Worm (Caenorhabditis elegans) whole organism, young adult: ENCODE results near the gene C33F10.8.
"Not testable (repeated sequence)": the region's sequence is repeated elsewhere in the genome, so short reads cannot be mapped to it uniquely, and the experiment has no call there.

Source experiments
- B0336.3 ChIP-seq: fragments of 200-800 bp; sonication (Bioruptor generic); IDR thresholded peaks from 2 replicates; pipeline ENCODE4 v1.3.6; 2022; ENCODE audit warnings: missing genetic modification characterization, missing compliant biosample characterization
- D2030.7 ChIP-seq: fragments of 200-800 bp; sonication (Bioruptor generic); IDR thresholded peaks from 2 replicates; pipeline ENCODE4 v1.3.6; 2022; ENCODE audit warnings: missing genetic modification reagents, missing genetic modification characterization, missing compliant biosample characterization
- F39B2.1 ChIP-seq: fragments of 200-800 bp; sonication (Bioruptor generic); IDR thresholded peaks from 2 replicates; pipeline ENCODE4 v1.3.6; 2022; ENCODE audit warnings: missing genetic modification reagents, missing genetic modification characterization, missing compliant biosample characterization
- Y53F4B.3 ChIP-seq: fragments of 200-800 bp; sonication (Bioruptor generic); IDR thresholded peaks from 2 replicates; pipeline ENCODE4 v1.3.6; 2022; ENCODE audit warnings: missing genetic modification reagents, missing genetic modification characterization, missing compliant biosample characterization
- Y79H2A.3 ChIP-seq: fragments of 200-800 bp; sonication (Bioruptor generic); conservative IDR thresholded peaks from 2 replicates; pipeline ENCODE4 v1.3.6; 2022; ENCODE audit warnings: missing genetic modification reagents, missing genetic modification characterization, missing compliant biosample characterization
- Y95B8A.8 ChIP-seq: fragments of 200-800 bp; sonication (Bioruptor generic); IDR thresholded peaks from 2 replicates; pipeline ENCODE4 v1.3.6; 2022; ENCODE audit warnings: missing genetic modification reagents, missing genetic modification characterization, missing compliant biosample characterization
- akir-1 ChIP-seq: fragments of 200-800 bp; sonication (Bioruptor generic); optimal IDR thresholded peaks from 2 replicates; lab custom pipeline; 2018; ENCODE audit warnings: mild to moderate bottlenecking, missing genetic modification characterization, moderate library complexity, missing compliant biosample characterization
- aptf-3 ChIP-seq: fragments of 200-800 bp; sonication (Bioruptor generic); IDR thresholded peaks from 2 replicates; pipeline ENCODE4 v1.3.6; 2022; ENCODE audit warnings: missing genetic modification characterization, missing compliant biosample characterization
- atf-7 ChIP-seq: sonication (generic microtip); optimal IDR thresholded peaks from 2 replicates; lab custom pipeline; 2017; ENCODE audit warnings: mild to moderate bottlenecking, missing genetic modification characterization, missing compliant biosample characterization
- bed-1 ChIP-seq: fragments of 200-800 bp; sonication (Bioruptor generic); IDR thresholded peaks from 2 replicates; pipeline ENCODE4 v1.3.6; 2022; ENCODE audit warnings: missing genetic modification reagents, missing genetic modification characterization, missing compliant biosample characterization
- bed-2 ChIP-seq: fragments of 200-800 bp; sonication (Bioruptor generic); IDR thresholded peaks from 2 replicates; pipeline ENCODE4 v1.3.6; 2022; ENCODE audit warnings: missing genetic modification reagents, missing genetic modification characterization, missing compliant biosample characterization
- ccch-3 ChIP-seq: fragments of 200-800 bp; sonication (Bioruptor generic); optimal IDR thresholded peaks from 2 replicates; lab custom pipeline; 2018; ENCODE audit warnings: mild to moderate bottlenecking, missing genetic modification characterization, missing compliant biosample characterization
- cebp-2 ChIP-seq: fragments of 200-800 bp; sonication (Bioruptor generic); IDR thresholded peaks from 2 replicates; pipeline ENCODE4 v1.3.6; 2022; ENCODE audit warnings: missing genetic modification characterization, missing compliant biosample characterization
- ceh-58 ChIP-seq: fragments of 200-800 bp; sonication (Bioruptor generic); IDR thresholded peaks from 2 replicates; pipeline ENCODE4 v1.3.6; 2022; ENCODE audit warnings: missing genetic modification characterization, missing compliant biosample characterization
- ceh-79 ChIP-seq: sonication (generic microtip); optimal IDR thresholded peaks from 2 replicates; lab custom pipeline; 2017; ENCODE audit warnings: mild to moderate bottlenecking, missing genetic modification characterization, missing compliant biosample characterization
- ceh-91 ChIP-seq: fragments of 200-800 bp; sonication (Bioruptor generic); IDR thresholded peaks from 2 replicates; pipeline ENCODE4 v1.3.6; 2022; ENCODE audit warnings: missing genetic modification reagents, missing genetic modification characterization, missing compliant biosample characterization
- chd-7 ChIP-seq: sonication (generic microtip); optimal IDR thresholded peaks from 2 replicates; lab custom pipeline; 2016; ENCODE audit warnings: mild to moderate bottlenecking, missing genetic modification characterization, moderate library complexity, missing compliant biosample characterization
- dox-1 ChIP-seq: fragments of 200-800 bp; sonication (Bioruptor generic); IDR thresholded peaks from 2 replicates; pipeline ENCODE4 v1.3.6; 2022; ENCODE audit warnings: missing genetic modification reagents, missing genetic modification characterization, missing compliant biosample characterization
- dpff-1 ChIP-seq: sonication (generic microtip); optimal IDR thresholded peaks from 2 replicates; lab custom pipeline; 2017; ENCODE audit warnings: mild to moderate bottlenecking, missing genetic modification characterization, missing compliant biosample characterization
- egrh-3 ChIP-seq: fragments of 200-800 bp; sonication (Bioruptor generic); IDR thresholded peaks from 2 replicates; pipeline ENCODE4 v1.3.6; 2022; ENCODE audit warnings: missing genetic modification reagents, missing genetic modification characterization, missing compliant biosample characterization
- hlh-26 ChIP-seq: fragments of 200-800 bp; sonication (Bioruptor generic); conservative IDR thresholded peaks from 2 replicates; pipeline ENCODE4 v1.3.6; 2022; ENCODE audit warnings: missing genetic modification reagents, missing genetic modification characterization, missing compliant biosample characterization
- hmg-20 ChIP-seq: fragments of 200-800 bp; sonication (Bioruptor generic); IDR thresholded peaks from 2 replicates; pipeline ENCODE4 v1.3.6; 2022; ENCODE audit warnings: missing genetic modification reagents, missing genetic modification characterization, missing compliant biosample characterization
- lin-26 ChIP-seq: fragments of 200-800 bp; sonication (Bioruptor generic); IDR thresholded peaks from 2 replicates; pipeline ENCODE4 v1.3.6; 2022; ENCODE audit warnings: missing genetic modification reagents, missing genetic modification characterization, missing compliant biosample characterization
- lsl-1 ChIP-seq: fragments of 200-800 bp; sonication (Bioruptor generic); optimal IDR thresholded peaks from 2 replicates; lab custom pipeline; 2018; ENCODE audit warnings: mild to moderate bottlenecking, missing genetic modification characterization, moderate library complexity, missing compliant biosample characterization
- madf-3 ChIP-seq: fragments of 200-800 bp; sonication (Bioruptor generic); IDR thresholded peaks from 2 replicates; pipeline ENCODE4 v1.3.6; 2022; ENCODE audit warnings: missing genetic modification reagents, missing genetic modification characterization, missing compliant biosample characterization
- madf-6 ChIP-seq: fragments of 200-800 bp; sonication (Bioruptor generic); IDR thresholded peaks from 2 replicates; pipeline ENCODE4 v1.3.6; 2022; ENCODE audit warnings: missing genetic modification reagents, missing genetic modification characterization, missing compliant biosample characterization
- madf-8 ChIP-seq: fragments of 200-800 bp; sonication (Bioruptor generic); conservative IDR thresholded peaks from 2 replicates; pipeline ENCODE4 v1.3.6; 2022; ENCODE audit warnings: missing genetic modification reagents, missing genetic modification characterization, missing compliant biosample characterization
- mxl-1 ChIP-seq: sonication (generic microtip); optimal IDR thresholded peaks from 2 replicates; lab custom pipeline; 2016; ENCODE audit warnings: missing genetic modification characterization, missing compliant biosample characterization
- nhr-27 ChIP-seq: fragments of 200-800 bp; sonication (Bioruptor generic); optimal IDR thresholded peaks from 2 replicates; lab custom pipeline; 2018; ENCODE audit warnings: mild to moderate bottlenecking, missing genetic modification characterization, moderate library complexity, missing compliant biosample characterization
- rec-8 ChIP-seq, 2 experiments: sonication (generic microtip); optimal IDR thresholded peaks; 2 replicates each; lab custom pipeline; 2016; ENCODE audit warnings: mild to moderate bottlenecking in 2 of 2, missing genetic modification characterization in 2 of 2, missing genetic modification reagents in 2 of 2, missing genotype in 2 of 2, missing biosample characterization in 1 of 2, missing compliant biosample characterization in 1 of 2, moderate library complexity in 1 of 2
- snpc-1.1 ChIP-seq: sonication (generic microtip); optimal IDR thresholded peaks from 2 replicates; lab custom pipeline; 2017; ENCODE audit warnings: missing genetic modification characterization, mild to moderate bottlenecking, missing compliant biosample characterization, antibody characterized with exemption, moderate library complexity, missing genotype, missing genetic modification reagents; ENCODE audit not compliant: insufficient read depth
- snpc-3.4 ChIP-seq: sonication (generic microtip); optimal IDR thresholded peaks from 2 replicates; lab custom pipeline; 2017; ENCODE audit warnings: missing genetic modification characterization, mild to moderate bottlenecking, missing compliant biosample characterization, antibody characterized with exemption, moderate library complexity, missing genotype, missing genetic modification reagents
- tlf-1 ChIP-seq: fragments of 200-800 bp; sonication (Bioruptor generic); optimal IDR thresholded peaks from 2 replicates; lab custom pipeline; 2018; ENCODE audit warnings: mild to moderate bottlenecking, missing genetic modification characterization, missing compliant biosample characterization
- zfh-2 ChIP-seq: fragments of 200-800 bp; sonication (Bioruptor generic); conservative IDR thresholded peaks from 2 replicates; pipeline ENCODE4 v1.3.6; 2022; ENCODE audit warnings: missing genetic modification reagents, missing genetic modification characterization, missing compliant biosample characterization
- zim-3 ChIP-seq: sonication (generic microtip); optimal IDR thresholded peaks from 2 replicates; lab custom pipeline; 2017; ENCODE audit warnings: mild to moderate bottlenecking, missing genetic modification characterization, moderate library complexity, missing compliant biosample characterization
- ztf-22 ChIP-seq: fragments of 200-800 bp; sonication (Bioruptor generic); optimal IDR thresholded peaks from 2 replicates; lab custom pipeline; 2018; ENCODE audit warnings: mild to moderate bottlenecking, missing genetic modification characterization, moderate library complexity, missing compliant biosample characterization
- ztf-25 ChIP-seq: fragments of 200-800 bp; sonication (Bioruptor generic); IDR thresholded peaks from 2 replicates; pipeline ENCODE4 v1.3.6; 2022; ENCODE audit warnings: missing genetic modification reagents, missing genetic modification characterization, missing compliant biosample characterization
- ztf-26 ChIP-seq: sonication (generic microtip); optimal IDR thresholded peaks from 2 replicates; lab custom pipeline; 2017; ENCODE audit warnings: missing genetic modification characterization, missing compliant biosample characterization
- ztf-3 ChIP-seq: fragments of 200-800 bp; sonication (Bioruptor generic); optimal IDR thresholded peaks from 2 replicates; lab custom pipeline; 2018; ENCODE audit warnings: mild to moderate bottlenecking, missing genetic modification characterization, missing compliant biosample characterization
- ztf-6 ChIP-seq: fragments of 200-800 bp; sonication (Bioruptor generic); IDR thresholded peaks from 2 replicates; pipeline ENCODE4 v1.3.6; 2022; ENCODE audit warnings: missing genetic modification reagents, missing genetic modification characterization, missing compliant biosample characterization

The C33F10.8 gene

ce11 chrII:4825133-4825532 is at the start of gene C33F10.8, which contains the start of gene msp-40:
Gene C33F10.8, minus strand, starts transcription at chrII:4825233.
Gene msp-40, plus strand, starts transcription at chrII:4825414.
- TF ChIP-seq ceh-58 (GFP tag; lab: Robert Waterston, UW); zim-3 (tag; lab: Kevin White, UChicago); ztf-6: not testable (repeated sequence)

ce11 chrII:4874335-4874861 is 49.4 kb upstream of the C33F10.8 start, which contains the start of gene F11G11.15:
Gene F11G11.15, plus strand, starts transcription at chrII:4874845.
- TF ChIP-seq nhr-27 (no peak), Y79H2A.3 (GFP tag; lab: Robert Waterston, UW) (no peak), ztf-26 (tag; lab: Kevin White, UChicago) (peak; percentile 39), bed-1 (GFP tag; lab: Robert Waterston, UW) (no peak), madf-6 (GFP tag; lab: Robert Waterston, UW) (no peak), tlf-1 (GFP tag; lab: Kevin White, UChicago) (no peak)
- TF ChIP-seq, all 124 proteins: peak for 1

DNA sequence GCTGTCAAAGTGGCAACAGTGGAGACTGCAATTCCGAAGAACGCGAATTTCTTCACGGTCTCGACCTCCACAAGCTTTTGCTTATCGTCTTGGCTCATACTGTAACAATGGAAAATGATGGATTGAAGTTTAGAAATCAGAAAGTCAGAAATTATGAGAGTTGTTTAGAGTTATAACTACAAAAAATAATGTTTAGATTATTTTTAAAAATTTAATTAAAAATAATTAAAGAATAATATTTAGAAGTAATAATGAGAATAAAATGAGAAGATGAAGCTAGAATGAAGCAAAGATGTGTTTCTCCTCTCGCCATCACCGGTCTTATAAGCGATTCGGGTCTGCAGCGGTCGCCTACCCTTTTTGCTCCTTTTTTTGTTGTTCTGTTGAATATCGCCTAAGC is 48.0 kb upstream of the C33F10.8 start, which contains the start of gene col-73:
TSS of gene col-73 (minus strand) at position 101 of the 400 bp plus-strand sequence.
- no peak for TF ChIP-seq madf-8 (GFP tag; lab: Robert Waterston, UW)
- no peak for TF ChIP-seq lsl-1
- no peak for TF ChIP-seq snpc-1.1 (tag; lab: Kevin White, UChicago)
- TF ChIP-seq snpc-3.4 (tag; lab: Kevin White, UChicago): no peak
- TF ChIP-seq mxl-1 (tag; lab: Kevin White, UChicago): no peak
- TF ChIP-seq ztf-22 (GFP tag; lab: Kevin White, UChicago): no peak
- TF ChIP-seq egrh-3 (GFP tag; lab: Robert Waterston, UW): no peak
- no peak for TF ChIP-seq dpff-1
- TF ChIP-seq atf-7 (tag; lab: Kevin White, UChicago): no peak
- no peak for TF ChIP-seq madf-3
- TF ChIP-seq akir-1 (GFP tag; lab: Kevin White, UChicago): no peak
- no peak for TF ChIP-seq hmg-20
- TF ChIP-seq, all 124 proteins: peak for 0

DNA sequence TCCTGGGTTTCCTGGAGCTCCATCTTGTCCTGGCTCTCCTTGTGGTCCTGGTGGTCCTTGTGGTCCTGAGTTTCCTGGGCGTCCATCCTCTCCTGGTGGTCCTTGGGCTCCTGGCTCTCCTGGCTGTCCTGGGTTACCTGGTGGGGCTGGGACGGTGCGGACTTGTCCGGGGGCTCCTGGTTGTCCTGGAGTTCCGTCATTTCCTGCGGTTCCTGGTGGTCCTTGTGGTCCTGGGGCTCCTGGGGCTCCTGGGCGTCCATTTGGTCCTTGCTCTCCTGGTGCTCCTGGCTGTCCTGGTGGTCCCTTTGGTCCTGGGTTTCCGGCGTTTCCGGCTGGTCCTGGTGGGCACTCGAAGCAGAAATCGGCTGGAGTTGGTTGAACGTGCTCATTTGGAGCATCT is 47.3 kb upstream of the C33F10.8 start:
- TF ChIP-seq egrh-3 (GFP tag; lab: Robert Waterston, UW) (peak; percentile 92), ztf-25 (GFP tag; lab: Robert Waterston, UW) (0 out of 2 replicates have a peak, but pooled peaks have one; percentile 52), zfh-2 (GFP tag; lab: Robert Waterston, UW) (peak; percentile 86), lin-26 (GFP tag; lab: Robert Waterston, UW) (peak; percentile 37; the same call in 1 of the 2 replicates)
- TF ChIP-seq, all 124 proteins: peak for 4; not testable (repeated sequence) for 120

DNA sequence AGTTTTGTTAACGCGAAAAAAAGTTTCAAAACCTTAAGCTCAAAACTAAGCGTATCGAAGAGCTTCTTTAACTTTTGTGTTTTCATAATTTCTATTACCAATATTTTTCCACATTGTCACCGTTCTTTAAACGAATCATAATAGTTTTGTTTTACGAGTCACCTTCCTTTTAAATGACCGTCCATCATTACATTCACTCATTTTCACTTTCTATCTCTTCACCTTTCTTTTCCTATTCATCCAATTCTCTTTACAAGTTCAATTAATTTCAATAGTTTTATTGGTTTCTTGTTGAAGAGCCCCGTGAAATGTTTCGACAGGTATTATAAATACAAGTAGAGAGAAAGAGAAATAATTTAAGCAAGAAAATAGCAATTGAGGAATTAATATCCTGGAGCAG is 46.8 kb upstream of the C33F10.8 start:
- TF ChIP-seq rec-8 (tag; optimal IDR thresholded peaks at IDR 0.05; lab: Kevin White, UChicago) (no peak), D2030.7 (no peak), dox-1 (GFP tag; lab: Robert Waterston, UW) (no peak), egrh-3 (GFP tag; lab: Robert Waterston, UW) (no peak), F39B2.1 (GFP tag; lab: Robert Waterston, UW) (no peak), madf-3 (no peak), B0336.3 (GFP tag; lab: Robert Waterston, UW) (no peak), ztf-3 (GFP tag; lab: Kevin White, UChicago) (no peak), cebp-2 (no peak), Y53F4B.3 (GFP tag; lab: Robert Waterston, UW) (no peak), ceh-91 (GFP tag; lab: Robert Waterston, UW) (no peak), ceh-79 (tag; lab: Kevin White, UChicago) (no peak), chd-7 (tag; lab: Kevin White, UChicago) (no peak), bed-2 (GFP tag; lab: Robert Waterston, UW) (no peak), aptf-3 (no peak), Y95B8A.8 (GFP tag; lab: Robert Waterston, UW) (no peak), ccch-3 (GFP tag; lab: Kevin White, UChicago) (no peak), hlh-26 (GFP tag; lab: Robert Waterston, UW) (no peak)
